Fruit fly (Drosophila melanogaster) whole organism, wandering third instar larva: Measurements from ENCODE around the gene CG32117.

Source experiments
- Abd-B ChIP-seq: fragments of >200 bp; optimal IDR thresholded peaks from 2 replicates; lab custom pipeline; 2017; ENCODE audit warnings: missing biosample characterization, missing genetic modification characterization
- CG32264 ChIP-seq: fragments of 200-800 bp; sonication (Bioruptor generic); optimal IDR thresholded peaks from 2 replicates; lab custom pipeline; 2016; ENCODE audit warnings: missing biosample characterization, missing genetic modification characterization
- CG9705 ChIP-seq: fragments of 200-800 bp; sonication (Bioruptor generic); optimal IDR thresholded peaks from 2 replicates; lab custom pipeline; 2018; ENCODE audit warnings: missing biosample characterization, mild to moderate bottlenecking, missing genetic modification characterization
- CrebA ChIP-seq: fragments of 200-800 bp; sonication (Bioruptor generic); optimal IDR thresholded peaks from 2 replicates; lab custom pipeline; 2016; ENCODE audit warnings: missing biosample characterization, mild to moderate bottlenecking, missing genetic modification characterization, borderline replicate concordance
- Dfd ChIP-seq: fragments of >200 bp; optimal IDR thresholded peaks from 2 replicates; lab custom pipeline; 2017; ENCODE audit warnings: missing biosample characterization, missing genetic modification characterization
- GATAd ChIP-seq: sonication (Bioruptor generic); optimal IDR thresholded peaks from 2 replicates; lab custom pipeline; 2016; ENCODE audit warnings: missing biosample characterization, missing genetic modification characterization
- HLH106 ChIP-seq: fragments of 200-800 bp; optimal IDR thresholded peaks from 3 replicates; lab custom pipeline; 2019; ENCODE audit warnings: missing biosample characterization, mild to moderate bottlenecking, missing genetic modification characterization, moderate library complexity
- Hr78 ChIP-seq: fragments of >200 bp; optimal IDR thresholded peaks from 2 replicates; lab custom pipeline; 2017; ENCODE audit warnings: missing biosample characterization, missing genetic modification characterization
- Hr83 ChIP-seq: fragments of 200-300 bp; sonication (Bioruptor generic); optimal IDR thresholded peaks from 2 replicates; lab custom pipeline; 2016; ENCODE audit warnings: missing biosample characterization, mild to moderate bottlenecking, missing genetic modification characterization, moderate library complexity; ENCODE audit not compliant: poor library complexity, severe bottlenecking
- Jra ChIP-seq: sonication (Bioruptor generic); optimal IDR thresholded peaks from 2 replicates; lab custom pipeline; 2016; ENCODE audit warnings: missing biosample characterization, missing genetic modification characterization
- Mio ChIP-seq: sonication (Bioruptor generic); optimal IDR thresholded peaks from 2 replicates; lab custom pipeline; 2016; ENCODE audit warnings: missing biosample characterization, missing genetic modification characterization
- Myc ChIP-seq: fragments of >200 bp; optimal IDR thresholded peaks from 2 replicates; lab custom pipeline; 2017
- N ChIP-seq: fragments of >200 bp; optimal IDR thresholded peaks from 2 replicates; lab custom pipeline; 2018; ENCODE audit warnings: missing biosample characterization, missing external identifiers, missing genetic modification characterization
- OdsH ChIP-seq: fragments of 200-800 bp; sonication (Bioruptor generic); optimal IDR thresholded peaks from 2 replicates; lab custom pipeline; 2016; ENCODE audit warnings: missing biosample characterization, mild to moderate bottlenecking, missing genetic modification characterization
- Rel ChIP-seq, 2 experiments: fragments of 200-800 bp; sonication (Bioruptor generic) in 1 of 2; optimal IDR thresholded peaks; 2 replicates in 1 of 2; 3 replicates in 1 of 2; lab custom pipeline; 2016 to 2019; ENCODE audit warnings: mild to moderate bottlenecking in 2 of 2, missing biosample characterization in 2 of 2, missing genetic modification characterization in 2 of 2, moderate library complexity in 1 of 2
- Sp1 ChIP-seq: fragments of 200-800 bp; sonication (Bioruptor generic); optimal IDR thresholded peaks from 3 replicates; lab custom pipeline; 2019; ENCODE audit warnings: missing biosample characterization, mild to moderate bottlenecking, missing genetic modification characterization, moderate library complexity
- Vsx2 ChIP-seq: fragments of 200-300, 225-300 bp; sonication (Bioruptor generic); optimal IDR thresholded peaks from 2 replicates; lab custom pipeline; 2018; ENCODE audit warnings: missing biosample characterization, missing genetic modification characterization; ENCODE audit not compliant: partially characterized antibody
- brk ChIP-seq: fragments of 200-800 bp; sonication (Bioruptor generic); optimal IDR thresholded peaks from 2 replicates; lab custom pipeline; 2016; ENCODE audit warnings: missing biosample characterization, mild to moderate bottlenecking, missing genetic modification characterization
- dmrt93B ChIP-seq: fragments of 200-800 bp; sonication (Bioruptor generic); optimal IDR thresholded peaks from 2 replicates; lab custom pipeline; 2018; ENCODE audit warnings: missing biosample characterization, mild to moderate bottlenecking, missing genetic modification characterization
- dsf ChIP-seq: sonication (Bioruptor generic); optimal IDR thresholded peaks from 2 replicates; lab custom pipeline; 2016; ENCODE audit warnings: missing biosample characterization, missing genetic modification characterization, borderline replicate concordance
- ey ChIP-seq: fragments of 200-800 bp; sonication (Bioruptor generic); optimal IDR thresholded peaks from 2 replicates; lab custom pipeline; 2016; ENCODE audit warnings: missing biosample characterization, missing genetic modification characterization
- foxo ChIP-seq, 2 experiments: fragments of 200-800 bp; sonication (Bioruptor generic); optimal IDR thresholded peaks; 2 replicates in 1 of 2; 3 replicates in 1 of 2; lab custom pipeline; 2016 to 2017; ENCODE audit warnings: missing biosample characterization in 2 of 2, missing genetic modification characterization in 2 of 2
- fru ChIP-seq: fragments of 200-800 bp; sonication (Bioruptor generic); optimal IDR thresholded peaks from 3 replicates; lab custom pipeline; 2016; ENCODE audit warnings: missing biosample characterization, mild to moderate bottlenecking, missing genetic modification characterization
- h ChIP-seq: fragments of 200-800 bp; sonication (Bioruptor generic); optimal IDR thresholded peaks from 3 replicates; lab custom pipeline; 2016; ENCODE audit warnings: missing biosample characterization, mild to moderate bottlenecking, missing genetic modification characterization
- jim ChIP-seq: fragments of 175-275, 200-325 bp; sonication (Bioruptor generic); optimal IDR thresholded peaks from 2 replicates; lab custom pipeline; 2016; ENCODE audit warnings: missing biosample characterization, mild to moderate bottlenecking, missing genetic modification characterization
- lola ChIP-seq: fragments of >200 bp; optimal IDR thresholded peaks from 2 replicates; lab custom pipeline; 2017; ENCODE audit warnings: missing biosample characterization, missing genetic modification characterization
- pan ChIP-seq: fragments of >200 bp; optimal IDR thresholded peaks from 2 replicates; lab custom pipeline; 2017
- psq ChIP-seq: fragments of 200-800 bp; sonication (Bioruptor generic); optimal IDR thresholded peaks from 3 replicates; lab custom pipeline; 2017; ENCODE audit warnings: missing biosample characterization, mild to moderate bottlenecking, missing genetic modification characterization, moderate library complexity
- rgr ChIP-seq: fragments of 200-800 bp; sonication (Bioruptor generic); optimal IDR thresholded peaks from 3 replicates; lab custom pipeline; 2016; ENCODE audit warnings: missing biosample characterization, mild to moderate bottlenecking, missing genetic modification characterization
- sage ChIP-seq: fragments of 200-800 bp; sonication (Bioruptor generic); optimal IDR thresholded peaks from 2 replicates; lab custom pipeline; 2016; ENCODE audit warnings: missing biosample characterization, mild to moderate bottlenecking, missing genetic modification characterization
- sv ChIP-seq: fragments of 200-800 bp; sonication (Bioruptor generic); optimal IDR thresholded peaks from 3 replicates; lab custom pipeline; 2016; ENCODE audit warnings: missing biosample characterization, missing genetic modification characterization
- usp ChIP-seq: fragments of >200 bp; optimal IDR thresholded peaks from 2 replicates; lab custom pipeline; 2017; ENCODE audit warnings: missing biosample characterization, missing genetic modification characterization
- woc ChIP-seq: sonication (Bioruptor generic); optimal IDR thresholded peaks from 2 replicates; lab custom pipeline; 2016; ENCODE audit warnings: missing biosample characterization, mild to moderate bottlenecking, missing genetic modification characterization

Gene CG32117

dm6 chr3L:12892485-12893173, 10.9 kb downstream of the CG32117 start, which contains the start of gene CG14118:
CG14118 (plus strand) TSS chr3L:12892658.
- no peak for TF ChIP-seq fru

- TF ChIP-seq Hr83 (GFP tag; lab: Kevin White, UChicago) (no peak), CG32264 (no peak), foxo (GFP tag; optimal IDR thresholded peaks at IDR 0.05; lab: Kevin White, UChicago) (no peak), rgr (no peak), Dfd (GFP tag; lab: Kevin White, UChicago) (no peak), Mio (GFP tag; lab: Kevin White, UChicago) (no peak), woc (GFP tag; lab: Kevin White, UChicago) (no peak), sv (GFP tag; lab: Kevin White, UChicago) (no peak), CrebA (GFP tag; lab: Kevin White, UChicago) (peak; percentile 67), lola (GFP tag; lab: Kevin White, UChicago) (no peak), ey (GFP tag; lab: Kevin White, UChicago) (no peak), Hr78 (GFP tag; lab: Kevin White, UChicago) (no peak), fru (peak; percentile 56), h (GFP tag; lab: Kevin White, UChicago) (peak; percentile 44), Vsx2 (no peak), CG9705 (GFP tag; lab: Kevin White, UChicago) (no peak), Abd-B (GFP tag; lab: Kevin White, UChicago) (no peak), N (no peak), pan (lab: Kevin White, UChicago) (no peak), Sp1 (GFP tag; lab: Kevin White, UChicago) (no peak), brk (GFP tag; lab: Kevin White, UChicago) (no peak), jim (GFP tag; lab: Kevin White, UChicago) (no peak), OdsH (GFP tag; lab: Kevin White, UChicago) (no peak), Jra (GFP tag; lab: Kevin White, UChicago) (no peak), GATAd (no peak), Myc (lab: Kevin White, UChicago) (no peak), psq (no peak), Rel (GFP tag; optimal IDR thresholded peaks at IDR 0.05; lab: Kevin White, UChicago) (peak; percentile 28), Rel (tag; optimal IDR thresholded peaks at IDR 0.05; lab: Kevin White, UChicago) (peak; percentile 60), HLH106 (tag; lab: Kevin White, UChicago) (no peak), sage (GFP tag; lab: Kevin White, UChicago) (no peak), dmrt93B (no peak)
- TF ChIP-seq, all 38 proteins: peak for 4
Observed at dm6 chr3L:12889353-12889820, 14.1 kb downstream of the CG32117 start, which contains the start of gene CG43894. CG43894 (plus strand) TSS chr3L:12889770.

- TF ChIP-seq pan (lab: Kevin White, UChicago) (no peak), woc (GFP tag; lab: Kevin White, UChicago) (no peak), lola (GFP tag; lab: Kevin White, UChicago) (no peak), usp (no peak), Rel (GFP tag; optimal IDR thresholded peaks at IDR 0.05; lab: Kevin White, UChicago) (no peak), Rel (tag; optimal IDR thresholded peaks at IDR 0.05; lab: Kevin White, UChicago) (no peak), CrebA (GFP tag; lab: Kevin White, UChicago) (no peak), sv (GFP tag; lab: Kevin White, UChicago) (no peak), Hr78 (GFP tag; lab: Kevin White, UChicago) (no peak), HLH106 (tag; lab: Kevin White, UChicago) (no peak)
Observed at dm6 chr3L:12884680-12885079, 18.8 kb downstream of the CG32117 start, which contains the start of gene CG14120. CG14120 (plus strand) TSS chr3L:12885039.

dm6 chr3L:12874211-12874610, 29.3 kb downstream of the CG32117 start:
- TF ChIP-seq Dfd (GFP tag; lab: Kevin White, UChicago) (no peak), dsf (GFP tag; lab: Kevin White, UChicago) (no peak), OdsH (GFP tag; lab: Kevin White, UChicago) (no peak), ey (GFP tag; lab: Kevin White, UChicago) (no peak), Sp1 (GFP tag; lab: Kevin White, UChicago) (no peak), psq (no peak)
